Fruit fly (Drosophila melanogaster) whole organism, wandering third instar larva: ENCODE measurements around the gene Cht11.

Experiments used
- Abd-B ChIP-seq: fragments of >200 bp; optimal IDR thresholded peaks from 2 replicates; lab custom pipeline; 2017; ENCODE audit warnings: missing biosample characterization, missing genetic modification characterization
- CG9705 ChIP-seq: fragments of 200-800 bp; sonication (Bioruptor generic); optimal IDR thresholded peaks from 2 replicates; lab custom pipeline; 2018; ENCODE audit warnings: missing biosample characterization, mild to moderate bottlenecking, missing genetic modification characterization
- CrebA ChIP-seq: fragments of 200-800 bp; sonication (Bioruptor generic); optimal IDR thresholded peaks from 2 replicates; lab custom pipeline; 2016; ENCODE audit warnings: missing biosample characterization, mild to moderate bottlenecking, missing genetic modification characterization, borderline replicate concordance
- Dfd ChIP-seq: fragments of >200 bp; optimal IDR thresholded peaks from 2 replicates; lab custom pipeline; 2017; ENCODE audit warnings: missing biosample characterization, missing genetic modification characterization
- Dif ChIP-seq: fragments of 200-275, 200-300 bp; sonication (Bioruptor generic); optimal IDR thresholded peaks from 2 replicates; lab custom pipeline; 2018; ENCODE audit warnings: missing biosample characterization, missing genetic modification characterization; ENCODE audit not compliant: partially characterized antibody
- GATAd ChIP-seq: sonication (Bioruptor generic); optimal IDR thresholded peaks from 2 replicates; lab custom pipeline; 2016; ENCODE audit warnings: missing biosample characterization, missing genetic modification characterization
- HLH106 ChIP-seq: fragments of 200-800 bp; optimal IDR thresholded peaks from 3 replicates; lab custom pipeline; 2019; ENCODE audit warnings: missing biosample characterization, mild to moderate bottlenecking, missing genetic modification characterization, moderate library complexity
- Hr78 ChIP-seq: fragments of >200 bp; optimal IDR thresholded peaks from 2 replicates; lab custom pipeline; 2017; ENCODE audit warnings: missing biosample characterization, missing genetic modification characterization
- Hr83 ChIP-seq: fragments of 200-300 bp; sonication (Bioruptor generic); optimal IDR thresholded peaks from 2 replicates; lab custom pipeline; 2016; ENCODE audit warnings: missing biosample characterization, mild to moderate bottlenecking, missing genetic modification characterization, moderate library complexity; ENCODE audit not compliant: poor library complexity, severe bottlenecking
- Jra ChIP-seq: sonication (Bioruptor generic); optimal IDR thresholded peaks from 2 replicates; lab custom pipeline; 2016; ENCODE audit warnings: missing biosample characterization, missing genetic modification characterization
- Mio ChIP-seq: sonication (Bioruptor generic); optimal IDR thresholded peaks from 2 replicates; lab custom pipeline; 2016; ENCODE audit warnings: missing biosample characterization, missing genetic modification characterization
- Myc ChIP-seq: fragments of >200 bp; optimal IDR thresholded peaks from 2 replicates; lab custom pipeline; 2017
- N ChIP-seq: fragments of >200 bp; optimal IDR thresholded peaks from 2 replicates; lab custom pipeline; 2018; ENCODE audit warnings: missing biosample characterization, missing external identifiers, missing genetic modification characterization
- OdsH ChIP-seq: fragments of 200-800 bp; sonication (Bioruptor generic); optimal IDR thresholded peaks from 2 replicates; lab custom pipeline; 2016; ENCODE audit warnings: missing biosample characterization, mild to moderate bottlenecking, missing genetic modification characterization
- Rel ChIP-seq, 2 experiments: fragments of 200-800 bp; sonication (Bioruptor generic) in 1 of 2; optimal IDR thresholded peaks; 2 replicates in 1 of 2; 3 replicates in 1 of 2; lab custom pipeline; 2016 to 2019; ENCODE audit warnings: mild to moderate bottlenecking in 2 of 2, missing biosample characterization in 2 of 2, missing genetic modification characterization in 2 of 2, moderate library complexity in 1 of 2
- Sp1 ChIP-seq: fragments of 200-800 bp; sonication (Bioruptor generic); optimal IDR thresholded peaks from 3 replicates; lab custom pipeline; 2019; ENCODE audit warnings: missing biosample characterization, mild to moderate bottlenecking, missing genetic modification characterization, moderate library complexity
- Vsx2 ChIP-seq: fragments of 200-300, 225-300 bp; sonication (Bioruptor generic); optimal IDR thresholded peaks from 2 replicates; lab custom pipeline; 2018; ENCODE audit warnings: missing biosample characterization, missing genetic modification characterization; ENCODE audit not compliant: partially characterized antibody
- br ChIP-seq: fragments of 200-800 bp; sonication (Bioruptor generic); optimal IDR thresholded peaks from 2 replicates; lab custom pipeline; 2016; ENCODE audit warnings: missing biosample characterization, missing genetic modification characterization
- brk ChIP-seq: fragments of 200-800 bp; sonication (Bioruptor generic); optimal IDR thresholded peaks from 2 replicates; lab custom pipeline; 2016; ENCODE audit warnings: missing biosample characterization, mild to moderate bottlenecking, missing genetic modification characterization
- dl ChIP-seq, 2 experiments: fragments of 175-275, 200-275 bp in 1 of 2; fragments of 200-275 bp in 1 of 2; sonication (Bioruptor generic); optimal IDR thresholded peaks; lab custom pipeline; 2018; ENCODE audit warnings: mild to moderate bottlenecking in 2 of 2, missing biosample characterization in 2 of 2, missing genetic modification characterization in 2 of 2, moderate library complexity in 2 of 2; ENCODE audit not compliant: partially characterized antibody in 2 of 2, insufficient read depth in 1 of 2
- dmrt93B ChIP-seq: fragments of 200-800 bp; sonication (Bioruptor generic); optimal IDR thresholded peaks from 2 replicates; lab custom pipeline; 2018; ENCODE audit warnings: missing biosample characterization, mild to moderate bottlenecking, missing genetic modification characterization
- ey ChIP-seq: fragments of 200-800 bp; sonication (Bioruptor generic); optimal IDR thresholded peaks from 2 replicates; lab custom pipeline; 2016; ENCODE audit warnings: missing biosample characterization, missing genetic modification characterization
- h ChIP-seq: fragments of 200-800 bp; sonication (Bioruptor generic); optimal IDR thresholded peaks from 3 replicates; lab custom pipeline; 2016; ENCODE audit warnings: missing biosample characterization, mild to moderate bottlenecking, missing genetic modification characterization
- jim ChIP-seq: fragments of 175-275, 200-325 bp; sonication (Bioruptor generic); optimal IDR thresholded peaks from 2 replicates; lab custom pipeline; 2016; ENCODE audit warnings: missing biosample characterization, mild to moderate bottlenecking, missing genetic modification characterization
- lola ChIP-seq: fragments of >200 bp; optimal IDR thresholded peaks from 2 replicates; lab custom pipeline; 2017; ENCODE audit warnings: missing biosample characterization, missing genetic modification characterization
- pan ChIP-seq: fragments of >200 bp; optimal IDR thresholded peaks from 2 replicates; lab custom pipeline; 2017
- psq ChIP-seq: fragments of 200-800 bp; sonication (Bioruptor generic); optimal IDR thresholded peaks from 3 replicates; lab custom pipeline; 2017; ENCODE audit warnings: missing biosample characterization, mild to moderate bottlenecking, missing genetic modification characterization, moderate library complexity
- rgr ChIP-seq: fragments of 200-800 bp; sonication (Bioruptor generic); optimal IDR thresholded peaks from 3 replicates; lab custom pipeline; 2016; ENCODE audit warnings: missing biosample characterization, mild to moderate bottlenecking, missing genetic modification characterization
- sage ChIP-seq: fragments of 200-800 bp; sonication (Bioruptor generic); optimal IDR thresholded peaks from 2 replicates; lab custom pipeline; 2016; ENCODE audit warnings: missing biosample characterization, mild to moderate bottlenecking, missing genetic modification characterization
- sv ChIP-seq: fragments of 200-800 bp; sonication (Bioruptor generic); optimal IDR thresholded peaks from 3 replicates; lab custom pipeline; 2016; ENCODE audit warnings: missing biosample characterization, missing genetic modification characterization
- tai ChIP-seq: sonication (Bioruptor generic); optimal IDR thresholded peaks from 2 replicates; lab custom pipeline; 2016; ENCODE audit warnings: missing biosample characterization, missing genetic modification characterization
- usp ChIP-seq: fragments of >200 bp; optimal IDR thresholded peaks from 2 replicates; lab custom pipeline; 2017; ENCODE audit warnings: missing biosample characterization, missing genetic modification characterization
- woc ChIP-seq: sonication (Bioruptor generic); optimal IDR thresholded peaks from 2 replicates; lab custom pipeline; 2016; ENCODE audit warnings: missing biosample characterization, mild to moderate bottlenecking, missing genetic modification characterization

Gene Cht11

DNA sequence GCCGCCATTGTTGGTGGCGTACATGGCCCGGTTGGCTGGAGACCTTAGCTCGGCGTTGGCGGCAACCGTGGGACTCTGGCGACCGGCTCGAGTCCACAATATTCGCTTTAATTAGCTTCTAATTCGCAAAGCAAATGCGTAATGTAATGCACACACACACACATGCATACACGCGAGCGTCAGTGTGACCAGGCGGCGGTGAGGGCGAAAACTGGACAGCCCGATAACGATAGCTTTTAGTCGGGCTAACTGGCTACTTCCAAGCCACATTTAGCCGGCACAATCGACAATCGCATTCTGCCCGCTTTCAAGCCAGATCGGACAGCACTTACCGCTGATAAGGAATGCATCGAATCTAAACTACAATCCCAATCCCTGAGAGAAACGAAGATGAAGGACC, 28.6 kb downstream of the Cht11 start, which contains the start of the genes Nf-YC and xit:
Gene Nf-YC, minus strand, starts transcription at position 217 of the 400 bp plus-strand sequence.
Gene xit, plus strand, starts transcription at position 314 of the 400 bp plus-strand sequence.
- peak; percentile 96 for TF ChIP-seq Myc (lab: Kevin White, UChicago)
- peak; percentile 97 for TF ChIP-seq Vsx2 (GFP tag; lab: Kevin White, UChicago)
- no peak for TF ChIP-seq Hr78 (GFP tag; lab: Kevin White, UChicago)
- no peak for TF ChIP-seq brk (GFP tag; lab: Kevin White, UChicago)
- TF ChIP-seq woc (GFP tag; lab: Kevin White, UChicago) = no peak
- TF ChIP-seq tai (GFP tag; lab: Kevin White, UChicago) = no peak
- TF ChIP-seq Sp1 = no peak
- peak; percentile 19 for TF ChIP-seq HLH106 (tag; lab: Kevin White, UChicago)
- no peak for TF ChIP-seq OdsH (GFP tag; lab: Kevin White, UChicago)
- no peak for TF ChIP-seq CG9705

DNA sequence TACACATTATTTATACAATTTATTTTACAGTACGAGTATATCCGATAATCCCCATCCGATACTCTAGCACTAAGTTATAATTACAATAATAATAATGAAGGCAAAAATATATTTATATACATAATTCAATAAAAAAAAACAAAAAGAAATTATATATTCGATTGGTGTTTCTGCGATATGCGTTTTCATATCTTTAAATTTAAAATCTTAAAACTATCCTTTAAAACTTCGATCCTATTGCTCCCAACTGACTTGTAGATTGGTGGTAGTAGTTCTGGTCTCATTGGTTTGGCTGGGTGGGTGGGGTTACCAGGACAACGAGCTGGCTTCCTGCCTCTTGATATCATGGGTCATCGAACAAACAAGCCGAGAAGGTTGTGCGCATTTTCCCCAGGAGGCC, 35.6 kb downstream of the Cht11 start, which contains the start of gene iav:
Gene iav, plus strand, starts transcription at position 301 of the 400 bp plus-strand sequence.
- TF ChIP-seq Abd-B (GFP tag; lab: Kevin White, UChicago) (no peak), brk (GFP tag; lab: Kevin White, UChicago) (no peak), Hr78 (GFP tag; lab: Kevin White, UChicago) (no peak), sage (GFP tag; lab: Kevin White, UChicago) (no peak), Jra (GFP tag; lab: Kevin White, UChicago) (no peak), lola (GFP tag; lab: Kevin White, UChicago) (no peak), Hr83 (GFP tag; lab: Kevin White, UChicago) (no peak), Sp1 (no peak), GATAd (no peak), br (GFP tag; lab: Kevin White, UChicago) (no peak), pan (lab: Kevin White, UChicago) (no peak), tai (GFP tag; lab: Kevin White, UChicago) (no peak), sv (no peak), h (GFP tag; lab: Kevin White, UChicago) (no peak), CG9705 (no peak), Dfd (no peak), Myc (lab: Kevin White, UChicago) (no peak), Mio (GFP tag; lab: Kevin White, UChicago) (no peak)

DNA sequence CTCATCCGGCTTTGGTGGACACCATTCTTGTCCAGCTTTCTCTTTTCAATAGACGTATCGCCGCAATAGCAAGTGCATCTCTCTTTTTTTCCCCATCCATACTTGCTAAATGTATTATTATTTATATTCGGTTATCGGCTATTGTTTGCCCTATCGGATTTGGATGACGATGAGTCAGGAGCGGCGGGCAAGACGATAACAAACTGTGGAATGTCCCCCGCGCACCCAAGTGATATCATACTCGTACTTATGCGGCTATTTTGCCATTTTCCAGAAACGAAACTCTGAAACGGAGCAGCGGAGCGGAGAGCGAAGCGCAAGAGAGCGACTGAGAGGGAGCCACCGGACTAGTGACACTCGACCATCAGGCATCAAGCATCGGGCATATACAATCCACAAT, 43.9 kb downstream of the Cht11 start:
- TF ChIP-seq Abd-B (GFP tag; lab: Kevin White, UChicago) = no peak
- TF ChIP-seq dmrt93B (GFP tag; lab: Kevin White, UChicago) = no peak
- no peak for TF ChIP-seq Rel (GFP tag; optimal IDR thresholded peaks at IDR 0.05; lab: Kevin White, UChicago)
- peak; percentile 27 for TF ChIP-seq Rel (tag; optimal IDR thresholded peaks at IDR 0.05; lab: Kevin White, UChicago)
- no peak for TF ChIP-seq Myc (lab: Kevin White, UChicago)
- no peak for TF ChIP-seq N (GFP tag; lab: Kevin White, UChicago)
- TF ChIP-seq Dif (GFP tag; lab: Kevin White, UChicago) = peak; percentile 68
- no peak for TF ChIP-seq jim (GFP tag; lab: Kevin White, UChicago)
- TF ChIP-seq ey (GFP tag; lab: Kevin White, UChicago) = no peak
- no peak for TF ChIP-seq usp (GFP tag; lab: Kevin White, UChicago)
- TF ChIP-seq CrebA (GFP tag; lab: Kevin White, UChicago) = no peak
- TF ChIP-seq rgr (GFP tag; lab: Kevin White, UChicago) = no peak
- no peak for TF ChIP-seq sv
- TF ChIP-seq dl (GFP tag; optimal IDR thresholded peaks at IDR 0.05; lab: Kevin White, UChicago; ENCODE audit: insufficient read depth in 1 of 2, partially characterized antibody in 2 of 2) = peak in 1 of 2 experiments; percentile 43
- TF ChIP-seq h (GFP tag; lab: Kevin White, UChicago) = no peak
- TF ChIP-seq psq (GFP tag; lab: Kevin White, UChicago) = no peak
